Worm (Caenorhabditis elegans) whole organism, L1 larva: ENCODE results near the gene pkhm-2.

Experiments used
- F16B12.6 ChIP-seq: fragments of 150-350 bp; optimal IDR thresholded peaks from 2 replicates; lab custom pipeline; 2014; ENCODE audit warnings: missing biosample characterization, missing genetic modification characterization
- ceh-88 ChIP-seq: fragments of 200-800 bp; sonication (Bioruptor generic); IDR thresholded peaks from 2 replicates; pipeline ENCODE4 v1.3.6; 2022; ENCODE audit warnings: missing genetic modification characterization, missing compliant biosample characterization
- ces-1 ChIP-seq: fragments of 150-350 bp; optimal IDR thresholded peaks from 2 replicates; lab custom pipeline; 2014; ENCODE audit warnings: missing biosample characterization, missing genetic modification reagents, missing genetic modification characterization
- elt-2 ChIP-seq: sonication (generic microtip); optimal IDR thresholded peaks from 2 replicates; lab custom pipeline; 2016; ENCODE audit warnings: missing genetic modification characterization, mild to moderate bottlenecking, inconsistent platforms, missing compliant biosample characterization, missing genetic modification reagents
- elt-3 ChIP-seq, 6 experiments: fragments of 150-350 bp in 1 of 6; sonication (generic microtip); optimal IDR thresholded peaks; 2 replicates each; lab custom pipeline; 2017 to 2018; ENCODE audit warnings: missing biosample characterization in 6 of 6, missing genetic modification characterization in 6 of 6, inconsistent platforms in 1 of 6
- lin-15B ChIP-seq: fragments of 150-350 bp; sonication (generic microtip); optimal IDR thresholded peaks from 3 replicates; lab custom pipeline; 2014; ENCODE audit warnings: missing biosample characterization, missing genetic modification characterization
- nhr-237 ChIP-seq: fragments of 150-350 bp; optimal IDR thresholded peaks from 2 replicates; lab custom pipeline; 2014; ENCODE audit warnings: missing biosample characterization, missing genetic modification characterization
- nhr-71 ChIP-seq: sonication (generic microtip); optimal IDR thresholded peaks from 2 replicates; lab custom pipeline; 2016; ENCODE audit warnings: mild to moderate bottlenecking, missing genetic modification characterization, moderate library complexity, missing compliant biosample characterization
- sox-4 ChIP-seq: sonication (generic microtip); optimal IDR thresholded peaks from 2 replicates; lab custom pipeline; 2016; ENCODE audit warnings: missing genetic modification characterization, missing compliant biosample characterization
- unc-62 ChIP-seq: fragments of 150-350 bp; optimal IDR thresholded peaks from 2 replicates; lab custom pipeline; 2014; ENCODE audit warnings: missing biosample characterization, missing genetic modification reagents, missing genetic modification characterization

DNA sequence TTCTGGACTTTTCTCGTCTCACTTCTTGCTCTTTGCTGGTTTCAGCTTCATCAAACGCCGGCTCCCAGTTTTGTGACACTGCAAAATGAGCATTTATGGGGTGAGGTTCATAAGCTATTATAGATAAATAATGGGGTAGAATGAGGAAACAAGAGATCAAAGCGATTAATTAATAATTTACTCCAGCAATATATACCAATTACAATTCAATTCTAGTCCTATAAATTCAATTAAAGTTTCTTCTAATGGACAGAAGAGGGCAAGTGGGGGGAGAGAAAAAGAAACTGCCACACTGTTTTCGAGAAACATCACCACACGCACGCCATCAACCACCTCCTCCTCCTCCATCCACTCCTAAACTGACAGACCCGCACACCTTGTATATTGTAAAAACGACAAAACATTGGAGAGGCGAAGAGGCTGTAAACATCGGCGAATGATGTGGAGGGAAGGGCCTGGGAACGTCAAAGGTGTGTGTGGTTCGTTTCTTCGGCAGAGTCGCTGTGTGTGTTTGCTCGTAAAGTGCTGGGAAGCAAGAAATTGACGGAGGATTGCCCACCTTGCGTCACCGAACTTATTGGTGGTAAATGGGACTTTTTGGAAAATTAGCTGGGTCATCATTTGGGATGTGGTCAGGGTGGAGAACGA lies 32.0 kb upstream of the pkhm-2 start, which contains the start of the genes H03A11.13 and famk-1:
- TF ChIP-seq ceh-88 (no peak), nhr-237 (tag; lab: Kevin White, UChicago) (no peak), lin-15B (no peak), ces-1 (GFP tag; lab: Kevin White, UChicago) (no peak), elt-2 (no peak), unc-62 (GFP tag; lab: Kevin White, UChicago) (no peak), sox-4 (tag; lab: Kevin White, UChicago) (no peak), nhr-71 (tag; lab: Kevin White, UChicago) (no peak), elt-3 (tag; optimal IDR thresholded peaks at IDR 0.05; lab: Kevin White, UChicago) (no peak), F16B12.6 (no peak)
